Worm (Caenorhabditis elegans): Measurements from ENCODE around the gene col-43.

- TF ChIP-seq hnd-1 (tag; optimal IDR thresholded peaks at IDR 0.05) (no peak), ama-1 (optimal IDR thresholded peaks at IDR 0.05) (no peak), ets-7 (tag; optimal IDR thresholded peaks at IDR 0.05) (no peak), flt-1 (GFP tag; IDR thresholded peaks at IDR 0.05) (no peak), sea-1 (GFP tag; conservative IDR thresholded peaks at IDR 0.05) (no peak), hmbx-1 (tag; optimal IDR thresholded peaks at IDR 0.05) (no peak), aly-1 (tag; optimal IDR thresholded peaks at IDR 0.05) (no peak), scrt-1 (GFP tag; IDR thresholded peaks at IDR 0.05) (no peak), ceh-36 (tag; optimal IDR thresholded peaks at IDR 0.05) (no peak), ceh-13 (GFP tag; optimal IDR thresholded peaks at IDR 0.05) (no peak), B0310.2 (tag; optimal IDR thresholded peaks at IDR 0.05) (no peak)
Observed at ce11 chrV:8051851-8052250, 1.1 kb upstream of the col-43 start, which contains the start of gene sth-1.
